Worm (Caenorhabditis elegans) whole organism, L3 larva: ENCODE data around the gene srg-57.

Experiments used
- fkh-2 ChIP-seq: fragments of 150-350 bp; optimal IDR thresholded peaks from 2 replicates; lab custom pipeline; 2014; ENCODE audit warnings: missing biosample characterization, missing genetic modification reagents, missing genetic modification characterization
- lin-39 ChIP-seq: fragments of 150-350 bp; optimal IDR thresholded peaks from 2 replicates; lab custom pipeline; 2018; ENCODE audit warnings: missing biosample characterization, missing genetic modification reagents, missing genetic modification characterization
- nfya-1 ChIP-seq: sonication (generic microtip); optimal IDR thresholded peaks from 2 replicates; lab custom pipeline; 2017; ENCODE audit warnings: missing genetic modification characterization, mild to moderate bottlenecking, missing compliant biosample characterization, antibody characterized with exemption, moderate library complexity; ENCODE audit not compliant: insufficient read depth
- nhr-11 ChIP-seq: fragments of 150-350 bp; optimal IDR thresholded peaks from 2 replicates; lab custom pipeline; 2014; ENCODE audit warnings: missing biosample characterization, missing genetic modification characterization
- nhr-237 ChIP-seq: fragments of 150-350 bp; optimal IDR thresholded peaks from 2 replicates; lab custom pipeline; 2014; ENCODE audit warnings: missing biosample characterization, missing genetic modification characterization
- nhr-25 ChIP-seq: sonication (generic microtip); optimal IDR thresholded peaks from 2 replicates; lab custom pipeline; 2017; ENCODE audit warnings: missing biosample characterization, missing genetic modification characterization
- nhr-76 ChIP-seq: fragments of 150-350 bp; sonication (generic microtip); optimal IDR thresholded peaks from 5 replicates; lab custom pipeline; 2014; ENCODE audit warnings: missing biosample characterization, missing genetic modification characterization
- pqm-1 ChIP-seq: fragments of 150-350 bp; optimal IDR thresholded peaks from 2 replicates; lab custom pipeline; 2017; ENCODE audit warnings: missing biosample characterization, missing genetic modification characterization, inconsistent platforms
- skn-1 ChIP-seq: fragments of 150-350 bp; optimal IDR thresholded peaks from 2 replicates; lab custom pipeline; 2014; ENCODE audit warnings: missing biosample characterization, missing genetic modification characterization
- unc-62 ChIP-seq: fragments of 150-350 bp; sonication (generic microtip); optimal IDR thresholded peaks from 4 replicates; lab custom pipeline; 2014; ENCODE audit warnings: missing biosample characterization, missing genetic modification reagents, missing genetic modification characterization

DNA sequence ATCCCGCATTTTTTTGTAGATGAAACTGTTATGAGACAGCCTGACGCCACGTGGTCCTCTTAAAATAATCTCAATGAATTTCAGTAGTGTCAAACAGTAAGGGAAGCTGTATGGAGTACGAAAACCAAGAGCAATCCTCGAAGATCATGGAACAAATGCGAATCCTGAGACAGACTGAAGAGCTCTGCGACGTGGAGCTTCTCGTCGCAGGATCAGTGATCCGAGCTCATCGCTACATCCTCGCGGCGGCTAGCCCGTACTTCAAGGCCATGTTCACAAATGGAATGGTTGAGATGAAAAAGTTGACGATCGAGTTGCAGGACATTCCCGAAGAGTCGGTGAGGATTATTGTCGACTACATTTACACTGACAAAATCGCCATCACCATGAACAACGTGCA is 50.0 kb downstream of the srg-57 start:
- TF ChIP-seq skn-1 (tag; lab: Kevin White, UChicago) = no peak
- no peak for TF ChIP-seq lin-39 (tag; lab: Kevin White, UChicago)
- TF ChIP-seq nhr-11 (tag; lab: Kevin White, UChicago) = no peak
- no peak for TF ChIP-seq nhr-76
- no peak for TF ChIP-seq unc-62 (GFP tag; lab: Kevin White, UChicago)
- TF ChIP-seq nhr-25 (tag; lab: Kevin White, UChicago) = no peak
- no peak for TF ChIP-seq pqm-1
- TF ChIP-seq nhr-237 (tag; lab: Kevin White, UChicago) = no peak
- TF ChIP-seq nfya-1 (tag; lab: Kevin White, UChicago) = no peak
- no peak for TF ChIP-seq fkh-2 (tag; lab: Kevin White, UChicago)
